Worm (Caenorhabditis elegans) whole organism, mixed stage, embryonic: ENCODE measurements around the gene srx-133.

Experiments
- elt-3 ChIP-seq: fragments of 150-350 bp; optimal IDR thresholded peaks from 2 replicates; lab custom pipeline; 2014; ENCODE audit warnings: missing biosample characterization, missing genetic modification characterization
- lin-13 ChIP-seq: fragments of 150-350 bp; optimal IDR thresholded peaks from 2 replicates; lab custom pipeline; 2014; ENCODE audit warnings: missing biosample characterization, missing genetic modification characterization
- mab-5 ChIP-seq: fragments of 150-350 bp; optimal IDR thresholded peaks from 2 replicates; lab custom pipeline; 2014; ENCODE audit warnings: missing biosample characterization, missing genetic modification characterization
- nhr-2 ChIP-seq: fragments of 150-350 bp; optimal IDR thresholded peaks from 2 replicates; lab custom pipeline; 2014; ENCODE audit warnings: missing biosample characterization, missing genetic modification characterization
- nhr-237 ChIP-seq: fragments of 150-350 bp; optimal IDR thresholded peaks from 2 replicates; lab custom pipeline; 2014; ENCODE audit warnings: missing biosample characterization, missing genetic modification characterization
- snpc-4 ChIP-seq: fragments of 150-350 bp; optimal IDR thresholded peaks from 2 replicates; lab custom pipeline; 2014; ENCODE audit warnings: missing biosample characterization, missing genetic modification characterization
- sptf-1 ChIP-seq: sonication (generic microtip); optimal IDR thresholded peaks from 2 replicates; lab custom pipeline; 2017; ENCODE audit warnings: mild to moderate bottlenecking, missing genetic modification characterization, moderate library complexity, missing compliant biosample characterization

DNA sequence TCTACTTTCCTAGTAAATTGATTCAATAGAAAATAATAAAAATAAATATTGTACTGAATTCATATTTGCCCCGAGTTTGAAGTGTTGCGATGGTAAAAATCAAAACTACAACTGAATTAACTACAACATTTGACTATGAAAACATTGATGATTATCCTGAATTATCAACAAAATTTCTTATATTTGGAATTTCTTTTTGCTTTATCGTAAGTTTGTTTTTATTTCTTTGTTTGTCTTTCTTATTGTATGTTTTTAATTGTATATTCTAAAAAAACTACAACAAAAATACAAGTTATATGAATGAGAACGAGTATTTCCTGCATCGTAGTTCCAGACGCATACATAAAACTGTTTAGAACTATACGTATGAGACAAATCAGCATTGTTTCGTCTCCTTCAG, 11.3 kb upstream of the srx-133 start, which contains the start of gene srx-128:
- TF ChIP-seq sptf-1 (tag; lab: Kevin White, UChicago) (no peak), nhr-237 (no peak), mab-5 (tag; lab: Kevin White, UChicago) (no peak), lin-13 (tag; lab: Kevin White, UChicago) (no peak), snpc-4 (tag; lab: Kevin White, UChicago) (no peak), nhr-2 (no peak), elt-3 (tag; lab: Kevin White, UChicago) (no peak)
